Fruit fly (Drosophila melanogaster): Measurements from ENCODE around the gene Srg1.

Gene Srg1

DNA sequence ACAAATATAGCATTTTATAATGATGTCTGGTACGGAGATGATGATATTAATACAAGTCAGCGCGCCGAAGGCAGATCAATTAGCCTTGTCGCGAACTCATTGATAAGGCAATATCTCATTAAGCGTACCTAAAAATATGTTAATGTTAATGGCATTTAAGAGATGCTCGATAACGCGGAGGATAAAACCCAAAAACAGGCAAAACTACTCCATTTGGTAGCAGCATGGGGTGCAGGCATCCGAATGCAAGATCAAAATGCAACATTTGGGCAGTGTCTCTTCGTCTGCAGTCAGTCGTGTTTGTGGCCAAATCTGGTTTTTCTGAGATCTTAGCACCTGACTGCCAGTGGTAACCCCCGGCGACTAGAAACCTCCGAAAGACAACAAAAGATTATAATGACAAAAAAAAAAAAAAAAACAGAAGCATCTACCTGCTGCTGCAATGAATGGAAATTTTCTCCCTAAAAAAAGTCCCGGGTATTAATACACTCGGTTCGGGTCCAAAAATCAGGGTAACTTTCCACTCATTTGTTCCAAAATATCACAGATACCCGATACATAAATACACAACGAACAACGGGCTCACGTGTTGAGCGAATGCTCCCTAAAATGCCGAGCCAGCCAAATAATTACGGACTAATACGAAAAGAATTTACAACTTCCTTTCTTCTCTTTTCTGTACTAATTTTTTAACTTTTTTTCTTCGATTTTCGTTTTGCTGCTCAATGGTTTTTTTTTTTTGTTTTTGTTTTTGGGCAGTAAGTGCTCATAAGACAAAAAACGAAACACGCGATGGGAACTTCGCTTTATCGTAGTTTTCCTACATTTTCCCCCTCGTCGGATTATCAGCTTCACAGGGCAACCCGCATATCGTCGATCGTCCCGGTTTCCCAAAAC lies 18.3 kb downstream of the Srg1 start:
- TF ChIP-seq CG8478 (optimal IDR thresholded peaks at IDR 0.05): no peak
- no peak for TF ChIP-seq CTCF (optimal IDR thresholded peaks at IDR 0.05)

- no peak for TF ChIP-seq CG8478 (optimal IDR thresholded peaks at IDR 0.05)
- no peak for TF ChIP-seq CTCF (optimal IDR thresholded peaks at IDR 0.05)
Measured at dm6 chr3R:24845148-24845547, 19.4 kb downstream of the Srg1 start.

DNA sequence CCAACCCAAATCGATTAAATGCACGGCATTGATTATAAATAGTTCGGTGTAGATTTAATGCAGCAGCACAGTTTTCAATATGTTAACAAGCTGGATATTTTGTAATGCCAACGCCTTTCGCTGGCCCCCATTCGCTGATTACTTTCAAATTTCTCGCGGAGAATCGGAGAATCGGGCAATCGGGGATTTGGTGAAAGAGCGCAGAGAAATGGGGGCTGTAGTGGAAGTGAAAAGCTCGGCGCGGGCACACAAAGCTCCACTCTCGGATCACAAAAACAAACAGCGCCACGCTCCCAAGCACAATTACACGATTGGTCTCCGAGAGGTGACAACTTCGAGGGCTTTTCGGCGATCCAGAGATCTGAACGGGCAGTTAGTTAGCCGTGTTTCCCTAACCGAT lies 22.9 kb downstream of the Srg1 start, which contains the start of gene Esp:
Gene Esp, plus strand, starts transcription at position 301 of the 400 bp plus-strand sequence.
- TF ChIP-seq CTCF (optimal IDR thresholded peaks at IDR 0.05) (no peak), CG8478 (optimal IDR thresholded peaks at IDR 0.05) (no peak)

DNA sequence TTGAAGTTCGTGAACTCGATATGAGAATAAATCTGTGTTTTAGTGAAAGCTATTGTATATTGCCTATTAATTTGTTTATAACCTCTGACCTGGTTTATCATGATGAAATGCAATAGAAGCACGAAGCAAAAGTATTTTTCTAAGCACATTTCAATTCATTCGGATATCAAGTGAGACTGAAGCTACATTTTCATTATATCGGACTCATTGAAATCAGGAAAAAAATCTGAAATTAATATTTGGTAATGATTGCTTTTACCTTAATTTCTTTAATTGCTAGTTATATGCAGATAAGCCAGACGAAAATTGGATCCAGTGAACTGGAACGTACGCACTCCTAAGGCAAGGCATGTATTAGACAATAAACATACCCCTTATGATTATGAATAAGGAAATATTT lies 23.5 kb downstream of the Srg1 start, which contains the start of gene CG33658:
Gene CG33658, minus strand, starts transcription at position 101 of the 400 bp plus-strand sequence.
- TF ChIP-seq CTCF (optimal IDR thresholded peaks at IDR 0.05): no peak
- no peak for TF ChIP-seq CG8478 (optimal IDR thresholded peaks at IDR 0.05)

dm6 chr3R:24833652-24834051 lies 30.9 kb downstream of the Srg1 start, which contains the start of gene sosie:
sosie (plus strand) TSS chr3R:24833952.
- TF ChIP-seq CTCF (optimal IDR thresholded peaks at IDR 0.05): no peak
- no peak for TF ChIP-seq CG8478 (optimal IDR thresholded peaks at IDR 0.05)

DNA sequence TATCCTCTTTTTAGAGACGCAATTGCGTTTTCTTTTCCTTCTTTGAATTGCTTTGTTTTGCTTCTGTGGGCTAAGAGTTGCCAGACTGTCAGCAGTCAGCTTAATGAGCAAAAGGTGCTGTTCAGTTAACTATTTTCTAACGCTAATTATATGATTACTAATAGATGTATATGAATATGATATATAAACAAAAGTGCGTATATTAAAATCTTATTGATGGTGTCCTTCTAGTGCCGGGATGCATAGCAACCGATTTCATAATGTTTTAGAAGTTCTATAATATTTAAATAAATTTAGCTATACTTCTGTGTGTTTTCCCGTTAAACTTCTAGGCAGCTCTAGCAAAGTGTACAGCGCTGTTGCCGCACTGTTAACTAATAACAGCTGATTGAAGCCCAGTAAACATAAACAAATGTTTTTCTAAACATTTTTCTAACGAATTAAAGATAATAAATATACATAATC lies 34.6 kb downstream of the Srg1 start, which contains the start of the genes Kaz and CG43273:
Gene Kaz, minus strand, starts transcription at position 73 of the 465 bp plus-strand sequence.
Gene CG43273, plus strand, starts transcription at position 415 of the 465 bp plus-strand sequence.
- TF ChIP-seq CTCF (optimal IDR thresholded peaks at IDR 0.05): peak in 1 of 2 experiments; percentile 10
- no peak for TF ChIP-seq CG8478 (optimal IDR thresholded peaks at IDR 0.05)

- TF ChIP-seq CTCF (optimal IDR thresholded peaks at IDR 0.05) (no peak), CG8478 (optimal IDR thresholded peaks at IDR 0.05) (no peak)
Measured at dm6 chr3R:24828234-24828633, 36.3 kb downstream of the Srg1 start, which contains the start of gene RabX4. RabX4 (minus strand) TSS chr3R:24828409.

dm6 chr3R:24825548-24825947 lies 39.0 kb downstream of the Srg1 start, which contains the start of gene niki:
niki (minus strand) TSS chr3R:24825648.
- TF ChIP-seq CG8478 (optimal IDR thresholded peaks at IDR 0.05) (no peak), CTCF (optimal IDR thresholded peaks at IDR 0.05) (no peak)

- no peak for TF ChIP-seq CG8478 (optimal IDR thresholded peaks at IDR 0.05)
- TF ChIP-seq CTCF (optimal IDR thresholded peaks at IDR 0.05): no peak
Measured at dm6 chr3R:24823061-24823460, 41.5 kb downstream of the Srg1 start.

dm6 chr3R:24816993-24817854 lies 47.3 kb downstream of the Srg1 start, which contains the start of the genes CG5808 and Saf-B:
CG5808 (minus strand) TSS chr3R:24817007.
Saf-B (plus strand) TSS chr3R:24817464.
- TF ChIP-seq CTCF (optimal IDR thresholded peaks at IDR 0.05) (no peak), CG8478 (optimal IDR thresholded peaks at IDR 0.05) (no peak)

All from S2 (cell line).